Worm (Caenorhabditis elegans): Measurements from ENCODE around the gene F38A5.8.

The F38A5.8 gene

DNA sequence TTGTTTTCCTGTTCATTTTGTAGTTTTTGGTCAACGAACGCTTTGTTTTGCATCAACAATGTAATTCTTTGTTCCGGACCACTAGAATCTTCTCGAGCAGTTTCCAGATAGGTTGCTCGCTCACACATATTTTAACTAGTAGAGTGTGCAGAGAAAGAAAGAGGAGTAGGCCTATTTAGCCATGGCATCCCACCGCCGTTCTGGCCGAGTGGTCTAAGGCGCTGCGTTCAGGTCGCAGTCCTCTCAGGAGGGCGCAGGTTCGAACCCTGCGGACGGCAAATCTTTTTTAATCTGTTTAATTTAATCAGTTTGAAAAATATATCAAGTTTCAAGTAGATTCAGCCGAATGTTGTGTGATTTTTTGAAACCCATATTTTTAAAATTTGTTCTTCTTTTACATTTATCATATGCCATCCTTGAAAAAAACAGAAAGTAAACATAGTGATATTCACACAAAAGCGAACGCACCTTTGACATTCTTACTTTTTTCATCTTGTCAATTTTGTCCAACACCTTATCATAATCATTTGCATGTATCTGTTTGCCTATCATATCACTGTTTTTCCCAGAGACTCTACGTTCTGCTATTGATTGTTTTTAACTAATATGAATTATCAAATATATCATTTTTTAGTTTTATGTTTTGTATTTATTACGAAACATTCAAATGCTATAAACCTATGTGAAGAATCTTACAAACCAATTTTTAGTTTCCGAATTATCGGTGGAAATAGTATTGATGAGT is 42.8 kb upstream of the F38A5.8 start, which contains the start of gene try-3 (continued):
- TF ChIP-seq nhr-77 (tag; optimal IDR thresholded peaks at IDR 0.05): peak; percentile 62
- peak in 3 of 6 experiments; percentile 6 to 30 (median 13) for TF ChIP-seq elt-3 (tag; optimal IDR thresholded peaks at IDR 0.05)
- TF ChIP-seq sup-37 (GFP tag; optimal IDR thresholded peaks at IDR 0.05): no peak
- no peak for TF ChIP-seq nhr-12 (tag; optimal IDR thresholded peaks at IDR 0.05)
- no peak for TF ChIP-seq pqm-1 (tag; optimal IDR thresholded peaks at IDR 0.05)
- TF ChIP-seq rnt-1 (tag; optimal IDR thresholded peaks at IDR 0.05): peak; percentile 84
- peak; percentile 82 for TF ChIP-seq fkh-8 (tag; optimal IDR thresholded peaks at IDR 0.05)
- TF ChIP-seq xbp-1 (tag; optimal IDR thresholded peaks at IDR 0.05): peak; percentile 62
- peak; percentile 54 for TF ChIP-seq lir-3 (tag; optimal IDR thresholded peaks at IDR 0.05; ENCODE audit: poor library complexity)
- no peak for TF ChIP-seq ets-5 (GFP tag; IDR thresholded peaks at IDR 0.05)

ce11 chrIV:6560434-6560833 is 39.1 kb upstream of the F38A5.8 start, which contains the start of gene best-9:
Gene best-9 (plus strand): TSS chrIV:6560734.
- TF ChIP-seq elt-2 (tag; optimal IDR thresholded peaks at IDR 0.05): no peak
- no peak for TF ChIP-seq ceh-82 (tag; optimal IDR thresholded peaks at IDR 0.05)
- no peak for TF ChIP-seq mef-2 (tag; optimal IDR thresholded peaks at IDR 0.05)
- TF ChIP-seq ztf-11 (tag; optimal IDR thresholded peaks at IDR 0.05): no peak
- TF ChIP-seq pax-3 (tag; optimal IDR thresholded peaks at IDR 0.05): no peak
- no peak for TF ChIP-seq hpl-2 (GFP tag; optimal IDR thresholded peaks at IDR 0.05)
- no peak for TF ChIP-seq nhr-84 (tag; optimal IDR thresholded peaks at IDR 0.05)
- no peak for TF ChIP-seq snpc-4 (tag; optimal IDR thresholded peaks at IDR 0.05)
- no peak for TF ChIP-seq mab-9 (GFP tag; IDR thresholded peaks at IDR 0.05)
- no peak for TF ChIP-seq rnt-1 (tag; optimal IDR thresholded peaks at IDR 0.05)
- TF ChIP-seq lin-15B (tag; optimal IDR thresholded peaks at IDR 0.05): no peak
- TF ChIP-seq hlh-4 (tag; optimal IDR thresholded peaks at IDR 0.05): no peak
- TF ChIP-seq mdl-1 (tag; optimal IDR thresholded peaks at IDR 0.05): no peak
- no peak for TF ChIP-seq ets-5 (GFP tag; IDR thresholded peaks at IDR 0.05)

ce11 chrIV:6562039-6562438 is 37.5 kb upstream of the F38A5.8 start:
- TF ChIP-seq alr-1 (tag; optimal IDR thresholded peaks at IDR 0.05; ENCODE audit: borderline replicate concordance): no peak
- TF ChIP-seq fkh-8 (tag; optimal IDR thresholded peaks at IDR 0.05): no peak
- no peak for TF ChIP-seq ceh-63 (GFP tag; optimal IDR thresholded peaks at IDR 0.05)
- TF ChIP-seq unc-62 (GFP tag; optimal IDR thresholded peaks at IDR 0.05): no peak
- no peak for TF ChIP-seq irx-1 (tag; optimal IDR thresholded peaks at IDR 0.05)
- TF ChIP-seq nhr-47 (tag; optimal IDR thresholded peaks at IDR 0.05): no peak
- no peak for TF ChIP-seq pax-3 (tag; optimal IDR thresholded peaks at IDR 0.05)
- TF ChIP-seq mdl-1 (tag; optimal IDR thresholded peaks at IDR 0.05): no peak
- no peak for TF ChIP-seq ztf-4 (tag; optimal IDR thresholded peaks at IDR 0.05)
- no peak for TF ChIP-seq blmp-1 (tag; optimal IDR thresholded peaks at IDR 0.05)
- TF ChIP-seq vab-15 (tag; optimal IDR thresholded peaks at IDR 0.05): no peak
- no peak for TF ChIP-seq elt-3 (tag; optimal IDR thresholded peaks at IDR 0.05)
- TF ChIP-seq aly-2 (tag; optimal IDR thresholded peaks at IDR 0.05): no peak
- no peak for TF ChIP-seq snpc-4 (tag; optimal IDR thresholded peaks at IDR 0.05)
- no peak for TF ChIP-seq nhr-28 (tag; optimal IDR thresholded peaks at IDR 0.05)
- TF ChIP-seq unc-30 (tag; optimal IDR thresholded peaks at IDR 0.05): no peak

ce11 chrIV:6565605-6566004 is 33.9 kb upstream of the F38A5.8 start:
- no peak for TF ChIP-seq lir-3 (tag; optimal IDR thresholded peaks at IDR 0.05; ENCODE audit: poor library complexity)
- TF ChIP-seq snpc-4 (tag; optimal IDR thresholded peaks at IDR 0.05): peak; percentile 13
- TF ChIP-seq mef-2 (tag; optimal IDR thresholded peaks at IDR 0.05): no peak

- TF ChIP-seq mep-1 (tag; optimal IDR thresholded peaks at IDR 0.05) (no peak), aly-2 (tag; optimal IDR thresholded peaks at IDR 0.05) (no peak), swsn-7 (tag; optimal IDR thresholded peaks at IDR 0.05) (no peak), sptf-1 (tag; optimal IDR thresholded peaks at IDR 0.05) (no peak), skn-1 (tag; optimal IDR thresholded peaks at IDR 0.05) (no peak), C16A3.4 (tag; optimal IDR thresholded peaks at IDR 0.05) (no peak), unc-86 (tag; optimal IDR thresholded peaks at IDR 0.05) (no peak), aha-1 (tag; optimal IDR thresholded peaks at IDR 0.05) (no peak), nhr-11 (tag; optimal IDR thresholded peaks at IDR 0.05) (no peak), egl-13 (tag; optimal IDR thresholded peaks at IDR 0.05) (no peak), rnt-1 (tag; optimal IDR thresholded peaks at IDR 0.05) (no peak), nhr-90 (tag; optimal IDR thresholded peaks at IDR 0.05; ENCODE audit: poor library complexity) (no peak), C34B4.2 (tag; optimal IDR thresholded peaks at IDR 0.05) (no peak), nhr-19 (GFP tag; conservative IDR thresholded peaks at IDR 0.05) (no peak), ceh-88 (GFP tag; IDR thresholded peaks at IDR 0.05) (no peak)
Measured at ce11 chrIV:6572238-6572637, 27.3 kb upstream of the F38A5.8 start, which contains the start of gene bicd-1. Gene bicd-1 (minus strand): TSS chrIV:6572338.
